Worm (Caenorhabditis elegans) whole organism, dauer: ENCODE results near the gene F08B12.4.
"Not testable (repeated sequence)": the region's sequence is repeated elsewhere in the genome, so short reads cannot be mapped to it uniquely, and the experiment has no call there.

Experiments used
- unc-62 ChIP-seq: sonication (generic microtip); optimal IDR thresholded peaks from 2 replicates; lab custom pipeline; 2017; ENCODE audit warnings: missing biosample characterization, missing genetic modification reagents, missing genetic modification characterization

F08B12.4 gene

DNA sequence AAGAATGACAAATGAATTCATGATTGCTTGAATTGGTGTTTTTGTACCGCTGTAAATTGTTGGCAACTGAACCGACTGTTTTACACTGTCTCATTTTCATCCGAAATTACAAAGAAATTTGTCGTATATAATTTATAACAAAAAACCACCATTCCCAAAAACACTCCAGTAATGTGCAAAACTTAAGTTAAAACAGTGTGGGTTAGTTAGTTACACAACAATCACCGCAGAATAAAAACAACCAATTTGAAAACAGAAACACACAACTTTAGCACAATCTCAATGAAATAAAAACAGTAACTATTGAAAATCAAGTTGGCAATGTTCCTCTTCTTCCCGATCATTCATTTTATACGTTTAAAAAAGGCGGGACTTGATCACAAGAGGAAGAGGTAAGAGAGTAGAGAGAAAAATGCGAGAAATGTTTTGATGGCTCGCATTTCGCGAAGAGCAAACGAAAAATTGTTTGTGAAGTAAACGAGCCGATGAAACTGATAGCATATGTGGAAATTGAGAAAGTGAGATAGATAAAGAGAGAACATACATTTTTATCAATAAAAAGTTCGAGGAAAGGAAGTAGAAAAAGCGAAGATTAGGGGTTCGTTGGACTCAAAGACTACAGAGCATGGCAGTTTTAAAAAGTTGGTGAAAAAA lies at the start of gene F08B12.4:
TSS of gene F08B12.4 (minus strand) at position 51 of the 654 bp plus-strand sequence.
- no peak for TF ChIP-seq unc-62

DNA sequence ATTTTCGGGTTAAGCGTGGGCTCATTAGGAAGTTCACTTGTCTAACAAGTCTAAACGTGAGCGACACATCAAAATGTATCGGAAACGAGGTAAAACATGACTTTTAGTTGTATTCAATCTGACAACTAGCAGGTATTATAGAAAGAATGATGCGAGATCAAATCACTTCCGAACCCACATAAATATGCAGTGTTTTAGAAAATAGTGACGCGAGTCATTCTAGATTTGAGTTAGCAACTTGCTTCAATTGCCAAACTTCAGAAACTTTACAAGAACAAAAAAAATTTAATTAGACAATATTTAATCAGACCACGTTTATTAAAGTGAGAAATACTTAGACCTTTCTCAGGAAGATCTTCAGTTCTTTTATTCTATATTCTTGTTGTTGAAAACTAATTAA lies 49.1 kb upstream of the F08B12.4 start:
- no peak for TF ChIP-seq unc-62

DNA sequence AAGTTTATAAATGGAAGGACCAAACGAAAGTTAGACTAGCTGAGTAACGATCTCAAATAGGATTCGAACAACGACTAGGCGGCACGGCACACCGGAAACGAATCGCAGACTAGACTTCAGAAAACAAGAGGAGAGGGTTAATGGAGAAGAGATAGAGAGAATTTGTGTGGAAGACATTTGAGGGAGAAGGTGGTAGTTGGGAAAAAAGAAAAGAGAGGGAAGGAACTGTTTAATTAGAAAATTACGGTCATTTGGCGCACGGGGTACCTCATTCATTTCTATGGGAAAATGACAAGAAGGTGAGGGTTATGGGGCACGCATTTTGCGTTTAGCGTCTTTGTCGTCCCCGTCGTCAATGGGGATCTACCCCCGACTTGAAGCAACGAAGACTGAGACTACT lies 46.7 kb upstream of the F08B12.4 start, which contains the start of gene F48C5.2:
TSS of gene F48C5.2 (minus strand) at position 101 of the 400 bp plus-strand sequence.
- TF ChIP-seq unc-62, result no peak

- no peak for TF ChIP-seq unc-62
Measured at ce11 chrX:11452316-11452715, 44.8 kb upstream of the F08B12.4 start.

ce11 chrX:11450261-11450660 lies 42.7 kb upstream of the F08B12.4 start:
- TF ChIP-seq unc-62, result no peak

ce11 chrX:11447695-11448094 lies 40.2 kb upstream of the F08B12.4 start:
- TF ChIP-seq unc-62, result no peak

- no peak for TF ChIP-seq unc-62
Measured at ce11 chrX:11446535-11446934, 39.0 kb upstream of the F08B12.4 start, which contains the start of gene igeg-2. Gene igeg-2, minus strand, starts transcription at chrX:11446635.

DNA sequence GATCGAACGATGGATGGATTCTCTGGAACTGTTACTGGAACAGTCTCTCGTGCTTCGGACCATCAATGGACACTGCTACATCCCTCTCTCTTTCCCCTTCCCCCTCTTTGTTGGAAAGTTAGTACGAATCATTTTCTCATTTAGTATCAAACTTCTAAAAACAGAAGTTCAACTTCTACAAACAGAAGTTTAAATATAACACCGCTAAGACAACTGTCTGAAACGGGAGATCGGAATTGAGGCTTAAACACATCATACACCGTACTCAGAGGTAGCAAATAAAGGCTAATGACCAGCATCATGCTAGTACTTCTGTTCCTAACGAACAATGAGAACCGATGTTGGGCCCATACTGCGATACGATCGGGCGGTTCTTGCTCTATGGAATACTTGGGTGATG lies 32.2 kb upstream of the F08B12.4 start, which contains the start of gene F46C3.7:
TSS of gene F46C3.7 (plus strand) at position 301 of the 400 bp plus-strand sequence.
- not testable (repeated sequence) for TF ChIP-seq unc-62

DNA sequence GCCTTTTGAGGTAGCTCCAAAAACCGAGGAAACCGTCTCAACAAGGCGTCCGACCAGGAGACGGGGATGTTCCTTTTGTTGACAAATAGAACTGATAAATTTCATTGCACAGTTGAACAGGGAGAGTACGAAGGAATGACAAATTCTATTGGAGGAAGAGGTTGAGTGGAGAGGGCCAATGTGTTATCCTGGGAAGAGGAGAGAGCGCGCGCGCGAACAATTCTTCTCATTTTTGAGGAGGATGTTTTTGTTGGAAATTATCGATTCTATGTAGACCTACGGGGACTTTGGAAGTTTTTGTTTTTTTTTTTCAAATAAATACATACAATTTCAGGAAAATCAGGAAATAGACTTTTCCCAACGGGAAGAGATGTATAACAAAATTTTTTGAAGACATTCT lies 30.2 kb upstream of the F08B12.4 start:
- TF ChIP-seq unc-62, result no peak

- TF ChIP-seq unc-62, result no peak
Measured at ce11 chrX:11435488-11435887, 28.0 kb upstream of the F08B12.4 start.

ce11 chrX:11433488-11433887 lies 26.0 kb upstream of the F08B12.4 start, which contains the start of gene hum-4:
Gene hum-4, minus strand, starts transcription at chrX:11433588.
- no peak for TF ChIP-seq unc-62

DNA sequence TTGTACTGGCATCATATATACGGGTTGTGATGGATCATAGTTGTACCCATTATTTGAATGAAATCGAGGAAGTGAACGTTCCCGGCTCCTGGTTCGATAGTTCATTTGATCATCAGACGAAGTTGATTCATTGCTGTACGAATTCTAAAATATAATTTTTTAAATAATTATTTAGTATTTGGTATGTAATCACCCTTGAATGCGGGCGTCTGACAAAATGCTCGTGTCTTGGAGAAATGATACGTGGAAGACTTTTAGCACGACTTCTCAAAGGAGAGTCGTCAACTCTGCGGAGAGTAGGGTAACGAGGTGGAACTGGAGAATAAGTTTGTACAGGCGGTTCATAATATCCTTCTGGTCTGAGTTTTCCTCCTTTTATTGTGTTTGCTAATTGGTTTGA lies 20.0 kb upstream of the F08B12.4 start:
- no peak for TF ChIP-seq unc-62

DNA sequence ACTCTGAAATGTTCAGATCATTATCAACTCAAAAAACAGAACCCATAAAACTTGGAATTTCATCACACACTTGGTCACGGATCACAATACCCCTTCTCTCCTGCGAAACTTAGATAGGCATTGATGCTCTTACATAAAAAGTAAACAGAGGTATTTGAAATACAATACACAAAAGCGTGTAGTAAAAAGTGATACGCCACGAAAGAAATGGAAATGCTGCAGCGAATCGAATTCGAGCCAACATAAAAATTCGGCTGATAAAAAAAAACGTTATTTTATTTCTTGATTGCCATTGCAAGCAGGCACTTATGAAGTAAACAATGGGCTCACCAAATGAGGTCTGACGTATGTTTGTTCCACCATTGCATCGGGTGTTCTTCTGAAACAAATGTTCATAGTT lies 19.1 kb upstream of the F08B12.4 start:
- no peak for TF ChIP-seq unc-62

DNA sequence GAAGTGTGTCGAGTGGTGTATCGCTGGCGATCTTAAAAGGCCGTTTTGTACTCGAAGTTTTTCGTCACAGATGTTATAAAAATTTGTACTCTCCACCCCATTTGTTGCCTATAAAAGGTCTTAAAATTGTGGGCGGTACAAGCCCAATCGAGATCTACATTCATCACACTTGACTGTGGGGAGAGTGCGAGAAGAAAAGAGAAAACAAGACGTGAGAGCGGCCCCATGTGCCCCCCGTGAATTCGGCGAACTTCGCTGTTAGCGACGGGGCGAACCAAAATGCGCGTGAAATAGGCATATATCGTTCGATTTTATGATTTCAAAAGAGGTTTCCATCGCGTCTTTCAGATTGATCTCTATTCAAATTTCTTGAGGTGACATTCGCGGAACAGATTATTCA lies 12.5 kb upstream of the F08B12.4 start, which contains the start of gene F46C3.6:
TSS of gene F46C3.6 (minus strand) at position 87 of the 400 bp plus-strand sequence.
- TF ChIP-seq unc-62, result no peak

ce11 chrX:11418667-11419066 lies 11.1 kb upstream of the F08B12.4 start, which contains the start of gene F46C3.2:
Gene F46C3.2, minus strand, starts transcription at chrX:11418767.
- no peak for TF ChIP-seq unc-62

ce11 chrX:11414837-11415550 lies 7.5 kb upstream of the F08B12.4 start, which contains the start of gene pek-1:
Gene pek-1, minus strand, starts transcription at chrX:11414887.
- no peak for TF ChIP-seq unc-62

ce11 chrX:11411675-11412074 lies 4.1 kb upstream of the F08B12.4 start:
- TF ChIP-seq unc-62, result no peak

DNA sequence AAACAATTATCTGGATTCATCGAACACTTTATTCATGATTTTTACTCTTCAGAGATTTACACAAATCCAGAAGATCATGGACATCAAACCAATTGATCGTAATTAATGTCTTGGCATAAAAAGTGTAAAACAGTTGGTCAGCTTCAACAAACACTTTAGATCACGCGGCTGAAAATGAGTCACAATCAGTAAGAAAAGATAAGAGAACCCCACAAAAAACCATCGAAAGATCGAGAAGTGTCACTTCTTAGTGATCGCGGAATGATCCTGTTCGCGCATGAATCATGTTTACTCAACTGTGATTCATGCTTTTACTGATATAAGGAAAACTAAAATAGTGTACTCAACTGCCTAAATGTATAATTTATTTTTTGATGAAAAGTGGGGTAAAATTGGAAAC lies 1.9 kb upstream of the F08B12.4 start:
- TF ChIP-seq unc-62, result no peak
